Worm (Caenorhabditis elegans) whole organism, mixed stage, embryonic: ENCODE results near the gene C18D11.6.

Experiments used
- blmp-1 ChIP-seq: fragments of 150-350 bp; optimal IDR thresholded peaks from 2 replicates; lab custom pipeline; 2014; ENCODE audit warnings: missing biosample characterization, missing genetic modification characterization
- ces-1 ChIP-seq: fragments of 150-350 bp; optimal IDR thresholded peaks from 2 replicates; lab custom pipeline; 2014; ENCODE audit warnings: missing biosample characterization, missing genetic modification reagents, missing genetic modification characterization
- drap-1 ChIP-seq: fragments of 200-800 bp; sonication (Bioruptor generic); optimal IDR thresholded peaks from 3 replicates; lab custom pipeline; 2018; ENCODE audit warnings: mild to moderate bottlenecking, missing genetic modification characterization, missing compliant biosample characterization
- elt-1 ChIP-seq: sonication (generic microtip); optimal IDR thresholded peaks from 2 replicates; lab custom pipeline; 2017; ENCODE audit warnings: missing genetic modification characterization, mild to moderate bottlenecking, missing compliant biosample characterization, antibody characterized with exemption, moderate library complexity, borderline replicate concordance; ENCODE audit not compliant: insufficient read depth
- elt-3 ChIP-seq: fragments of 150-350 bp; optimal IDR thresholded peaks from 2 replicates; lab custom pipeline; 2014; ENCODE audit warnings: missing biosample characterization, missing genetic modification characterization
- hlh-1 ChIP-seq: fragments of 150-350 bp; optimal IDR thresholded peaks from 2 replicates; lab custom pipeline; 2014; ENCODE audit warnings: missing biosample characterization, missing genetic modification reagents, missing genetic modification characterization
- mab-5 ChIP-seq: fragments of 150-350 bp; optimal IDR thresholded peaks from 2 replicates; lab custom pipeline; 2014; ENCODE audit warnings: missing biosample characterization, missing genetic modification characterization
- nhr-12 ChIP-seq: fragments of 150-350 bp; optimal IDR thresholded peaks from 2 replicates; lab custom pipeline; 2014; ENCODE audit warnings: missing biosample characterization, missing genetic modification characterization
- nhr-28 ChIP-seq: fragments of 150-350 bp; optimal IDR thresholded peaks from 2 replicates; lab custom pipeline; 2014; ENCODE audit warnings: missing biosample characterization, missing genetic modification characterization
- nhr-76 ChIP-seq: sonication (generic microtip); optimal IDR thresholded peaks from 2 replicates; lab custom pipeline; 2017; ENCODE audit warnings: missing biosample characterization, missing genetic modification characterization
- snpc-4 ChIP-seq: fragments of 150-350 bp; optimal IDR thresholded peaks from 2 replicates; lab custom pipeline; 2014; ENCODE audit warnings: missing biosample characterization, missing genetic modification characterization
- unc-62 ChIP-seq: fragments of 150-350 bp; optimal IDR thresholded peaks from 2 replicates; lab custom pipeline; 2014; ENCODE audit warnings: missing biosample characterization, missing genetic modification reagents, missing genetic modification characterization
- ztf-11 ChIP-seq: fragments of 150-350 bp; optimal IDR thresholded peaks from 2 replicates; lab custom pipeline; 2014; ENCODE audit warnings: missing biosample characterization, missing genetic modification characterization

DNA sequence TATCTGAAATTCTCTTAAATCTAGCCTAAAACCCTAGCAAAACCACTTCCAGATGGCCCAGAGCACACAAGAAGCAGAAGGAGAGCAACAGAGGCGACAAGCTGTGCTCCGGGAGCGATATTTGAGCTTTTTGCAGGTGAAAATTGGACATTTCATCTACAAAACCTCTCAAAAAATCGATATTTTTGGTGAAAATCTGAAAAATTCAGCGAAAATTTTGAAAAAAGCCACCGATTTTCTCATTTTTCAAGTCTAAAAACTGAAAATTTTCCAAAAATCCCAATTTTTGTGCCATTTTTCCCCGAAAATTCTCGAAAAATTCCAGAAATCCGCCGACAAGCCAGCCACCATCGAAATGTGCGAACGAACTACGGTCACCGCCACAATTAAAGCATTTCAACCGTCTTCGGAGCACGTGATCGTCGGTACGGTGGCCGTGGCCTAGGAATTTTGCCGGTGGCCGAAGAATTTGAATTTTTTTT lies 30.1 kb upstream of the C18D11.6 start, which contains the start of gene C24H11.5:
- no peak for TF ChIP-seq ces-1 (GFP tag; lab: Kevin White, UChicago)
- no peak for TF ChIP-seq nhr-28 (tag; lab: Kevin White, UChicago)
- no peak for TF ChIP-seq unc-62 (GFP tag; lab: Kevin White, UChicago)
- no peak for TF ChIP-seq elt-3 (tag; lab: Kevin White, UChicago)
- TF ChIP-seq snpc-4 = no peak
- TF ChIP-seq mab-5 (tag; lab: Kevin White, UChicago) = no peak
- TF ChIP-seq nhr-76 (tag; lab: Kevin White, UChicago) = no peak
- TF ChIP-seq hlh-1 (tag; lab: Kevin White, UChicago) = no peak
- TF ChIP-seq ztf-11 = no peak
- TF ChIP-seq blmp-1 (tag; lab: Kevin White, UChicago) = no peak
- no peak for TF ChIP-seq elt-1 (tag; lab: Kevin White, UChicago)
- no peak for TF ChIP-seq nhr-12 (tag; lab: Kevin White, UChicago)
- no peak for TF ChIP-seq drap-1
